Worm (Caenorhabditis elegans) whole organism, L3 larva: ENCODE measurements around the gene rgs-9.

Source experiments
- R02D3.7 ChIP-seq: fragments of 150-350 bp; optimal IDR thresholded peaks from 2 replicates; lab custom pipeline; 2014; ENCODE audit warnings: missing biosample characterization, missing genetic modification characterization
- ceh-82 ChIP-seq: fragments of 150-350 bp; optimal IDR thresholded peaks from 2 replicates; lab custom pipeline; 2014; ENCODE audit warnings: missing biosample characterization, missing genetic modification characterization
- elt-3 ChIP-seq, 3 experiments: fragments of 150-350 bp in 1 of 3; sonication (generic microtip) in 2 of 3; optimal IDR thresholded peaks; 2 replicates in 2 of 3; 4 replicates in 1 of 3; lab custom pipeline; 2014 to 2017; ENCODE audit warnings: missing biosample characterization in 3 of 3, missing genetic modification characterization in 3 of 3
- eor-1 ChIP-seq, 2 experiments: fragments of 150-350 bp; optimal IDR thresholded peaks; 2 replicates each; lab custom pipeline; 2014 to 2018; ENCODE audit warnings: missing biosample characterization in 2 of 2, missing genetic modification characterization in 2 of 2
- nfya-1 ChIP-seq: sonication (generic microtip); optimal IDR thresholded peaks from 2 replicates; lab custom pipeline; 2017; ENCODE audit warnings: missing genetic modification characterization, mild to moderate bottlenecking, missing compliant biosample characterization, antibody characterized with exemption, moderate library complexity; ENCODE audit not compliant: insufficient read depth
- nhr-11 ChIP-seq: fragments of 150-350 bp; optimal IDR thresholded peaks from 2 replicates; lab custom pipeline; 2014; ENCODE audit warnings: missing biosample characterization, missing genetic modification characterization
- nhr-28 ChIP-seq: fragments of 150-350 bp; optimal IDR thresholded peaks from 2 replicates; lab custom pipeline; 2014; ENCODE audit warnings: missing biosample characterization, missing genetic modification characterization
- nhr-76 ChIP-seq: fragments of 150-350 bp; sonication (generic microtip); optimal IDR thresholded peaks from 5 replicates; lab custom pipeline; 2014; ENCODE audit warnings: missing biosample characterization, missing genetic modification characterization
- unc-62 ChIP-seq: fragments of 150-350 bp; sonication (generic microtip); optimal IDR thresholded peaks from 4 replicates; lab custom pipeline; 2014; ENCODE audit warnings: missing biosample characterization, missing genetic modification reagents, missing genetic modification characterization

- TF ChIP-seq nfya-1 (tag; lab: Kevin White, UChicago), result no peak
- no peak for TF ChIP-seq ceh-82
- TF ChIP-seq nhr-76 (tag; lab: Kevin White, UChicago), result no peak
- no peak for TF ChIP-seq nhr-11 (tag; lab: Kevin White, UChicago)
- TF ChIP-seq R02D3.7 (tag; lab: Kevin White, UChicago), result no peak
- TF ChIP-seq elt-3 (tag; optimal IDR thresholded peaks at IDR 0.05; lab: Kevin White, UChicago), result no peak
- TF ChIP-seq nhr-28, result no peak
- TF ChIP-seq eor-1 (tag; optimal IDR thresholded peaks at IDR 0.05; lab: Kevin White, UChicago), result no peak
- TF ChIP-seq unc-62 (GFP tag; lab: Kevin White, UChicago), result no peak
These were observed 2.1 kb downstream of the rgs-9 start, which contains the start of gene dot-1.5 for ce11 chrX:1917169-1917568.
